Worm (Caenorhabditis elegans) whole organism, early embryonic: ENCODE data around the gene H14N18.4.

Experiments
- B0310.2 ChIP-seq: sonication (generic microtip); optimal IDR thresholded peaks from 2 replicates; lab custom pipeline; 2016; ENCODE audit warnings: mild to moderate bottlenecking, missing genetic modification characterization, missing compliant biosample characterization
- F13C5.2 ChIP-seq: sonication (generic microtip); optimal IDR thresholded peaks from 2 replicates; lab custom pipeline; 2017; ENCODE audit warnings: mild to moderate bottlenecking, missing genetic modification characterization, inconsistent platforms, missing compliant biosample characterization
- ama-1 ChIP-seq: fragments of 150-350 bp; optimal IDR thresholded peaks from 2 replicates; lab custom pipeline; 2014
- ceh-13 ChIP-seq: fragments of 200-800 bp; sonication (Bioruptor generic); optimal IDR thresholded peaks from 2 replicates; lab custom pipeline; 2018; ENCODE audit warnings: mild to moderate bottlenecking, missing genetic modification characterization, missing compliant biosample characterization
- ceh-36 ChIP-seq: sonication (generic microtip); optimal IDR thresholded peaks from 2 replicates; lab custom pipeline; 2016; ENCODE audit warnings: missing genetic modification characterization, inconsistent platforms, missing compliant biosample characterization
- flt-1 ChIP-seq: fragments of 200-800 bp; sonication (Bioruptor generic); IDR thresholded peaks from 2 replicates; pipeline ENCODE4 v1.3.6; 2022; ENCODE audit warnings: missing genetic modification characterization, missing compliant biosample characterization
- pes-1 ChIP-seq: fragments of 200-800 bp; sonication (Bioruptor generic); IDR thresholded peaks from 2 replicates; pipeline ENCODE4 v1.3.6; 2022; ENCODE audit warnings: missing genetic modification reagents, missing genetic modification characterization, missing compliant biosample characterization
- scrt-1 ChIP-seq: fragments of 200-800 bp; sonication (Bioruptor generic); IDR thresholded peaks from 2 replicates; pipeline ENCODE4 v1.3.6; 2022; ENCODE audit warnings: missing genetic modification characterization, missing compliant biosample characterization
- sea-1 ChIP-seq: fragments of 200-800 bp; sonication (Bioruptor generic); conservative IDR thresholded peaks from 2 replicates; pipeline ENCODE4 v1.3.6; 2022; ENCODE audit warnings: missing genetic modification characterization, missing compliant biosample characterization
- tbx-37 ChIP-seq: fragments of 200-800 bp; sonication (Bioruptor generic); conservative IDR thresholded peaks from 2 replicates; pipeline ENCODE4 v1.3.6; 2022; ENCODE audit warnings: missing genetic modification reagents, missing genetic modification characterization, missing compliant biosample characterization
- tra-4 ChIP-seq: sonication (generic microtip); optimal IDR thresholded peaks from 2 replicates; lab custom pipeline; 2017; ENCODE audit warnings: missing genetic modification characterization, missing compliant biosample characterization

ce11 chrV:8938943-8939342 is 10.2 kb upstream of the H14N18.4 start:
- TF ChIP-seq ama-1 (lab: Kevin White, UChicago) = no peak
- TF ChIP-seq flt-1 = no peak
- no peak for TF ChIP-seq F13C5.2 (tag; lab: Kevin White, UChicago)
- no peak for TF ChIP-seq scrt-1 (GFP tag; lab: Robert Waterston, UW)
- no peak for TF ChIP-seq B0310.2 (tag; lab: Kevin White, UChicago)
- TF ChIP-seq tbx-37 = no peak
- TF ChIP-seq tra-4 (tag; lab: Kevin White, UChicago) = no peak
- no peak for TF ChIP-seq sea-1
- TF ChIP-seq ceh-13 (GFP tag; lab: Kevin White, UChicago) = no peak
- no peak for TF ChIP-seq pes-1 (GFP tag; lab: Robert Waterston, UW)
- no peak for TF ChIP-seq ceh-36 (tag; lab: Kevin White, UChicago)
